Worm (Caenorhabditis elegans): ENCODE measurements around the gene Y51A2B.8.

Y51A2B.8 gene

DNA sequence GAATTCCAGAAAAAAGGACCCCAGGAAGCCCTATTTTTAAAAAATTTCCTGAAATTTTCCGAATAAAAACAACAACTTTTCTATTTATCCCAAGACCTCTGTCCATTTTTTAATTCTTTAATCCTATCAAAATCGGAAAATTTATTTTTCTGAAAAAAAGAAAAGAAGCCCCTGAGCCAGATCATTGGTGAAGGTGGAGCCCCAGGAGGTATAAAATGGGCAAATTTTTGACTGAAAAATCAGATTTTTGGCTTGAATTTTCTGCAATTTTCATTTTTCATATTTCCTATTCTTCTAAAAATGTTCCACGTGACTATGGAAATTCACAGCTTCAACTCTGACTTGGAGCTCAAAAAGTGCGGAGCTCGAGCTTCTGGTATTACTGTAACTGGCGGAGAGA lies at the start of gene Y51A2B.8:
Gene Y51A2B.8, plus strand, starts transcription at position 301 of the 400 bp plus-strand sequence.
- TF ChIP-seq repo-1 (tag; optimal IDR thresholded peaks at IDR 0.05) = no peak
- TF ChIP-seq lin-54 (GFP tag; optimal IDR thresholded peaks at IDR 0.05) = no peak
- TF ChIP-seq Y79H2A.3 (GFP tag; conservative IDR thresholded peaks at IDR 0.05) = no peak
- no peak for TF ChIP-seq gei-17 (GFP tag; optimal IDR thresholded peaks at IDR 0.05)
- TF ChIP-seq ztf-26 (tag; optimal IDR thresholded peaks at IDR 0.05) = no peak
- no peak for TF ChIP-seq hmg-20 (GFP tag; IDR thresholded peaks at IDR 0.05)
- TF ChIP-seq xnd-1 (tag; optimal IDR thresholded peaks at IDR 0.05) = no peak
- no peak for TF ChIP-seq let-607 (tag; optimal IDR thresholded peaks at IDR 0.05)
- TF ChIP-seq ztf-28 (GFP tag; IDR thresholded peaks at IDR 0.05) = no peak
- no peak for TF ChIP-seq C06A6.2 (GFP tag; conservative IDR thresholded peaks at IDR 0.05)
- no peak for TF ChIP-seq nhr-120 (GFP tag; IDR thresholded peaks at IDR 0.05)
- no peak for TF ChIP-seq dox-1 (GFP tag; IDR thresholded peaks at IDR 0.05)
- TF ChIP-seq hrde-1 (tag; optimal IDR thresholded peaks at IDR 0.05; ENCODE audit: borderline replicate concordance) = no peak
- no peak for TF ChIP-seq hlh-26 (GFP tag; conservative IDR thresholded peaks at IDR 0.05)

DNA sequence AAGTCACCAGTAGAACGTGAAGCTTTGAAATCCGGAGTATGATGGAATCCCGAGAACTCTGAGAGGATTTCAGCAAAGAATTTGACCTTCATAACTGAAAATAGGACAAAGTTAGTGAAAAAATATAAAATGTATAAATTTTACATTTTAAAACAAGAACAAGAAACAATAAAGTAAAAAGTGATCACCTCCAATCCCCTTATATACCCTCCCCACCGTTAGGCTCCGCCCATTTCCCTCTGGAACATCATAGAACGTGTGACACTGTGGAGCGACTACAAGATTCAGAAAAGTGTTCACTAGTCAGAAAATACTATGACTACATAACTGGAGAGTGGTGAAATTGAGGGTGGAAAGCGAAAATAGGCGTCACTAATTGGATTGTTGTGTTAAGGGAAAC lies 47.8 kb upstream of the Y51A2B.8 start, which contains the start of gene B0462.4:
Gene B0462.4, minus strand, starts transcription at position 101 of the 400 bp plus-strand sequence.
- TF ChIP-seq B0035.1 (tag; optimal IDR thresholded peaks at IDR 0.05) (no peak), F10E7.11 (tag; optimal IDR thresholded peaks at IDR 0.05) (no peak), madf-10 (tag; optimal IDR thresholded peaks at IDR 0.05) (no peak), efl-1 (GFP tag; optimal IDR thresholded peaks at IDR 0.05) (no peak), F57C9.4 (tag; optimal IDR thresholded peaks at IDR 0.05) (no peak), B0336.3 (GFP tag; IDR thresholded peaks at IDR 0.05) (no peak)

DNA sequence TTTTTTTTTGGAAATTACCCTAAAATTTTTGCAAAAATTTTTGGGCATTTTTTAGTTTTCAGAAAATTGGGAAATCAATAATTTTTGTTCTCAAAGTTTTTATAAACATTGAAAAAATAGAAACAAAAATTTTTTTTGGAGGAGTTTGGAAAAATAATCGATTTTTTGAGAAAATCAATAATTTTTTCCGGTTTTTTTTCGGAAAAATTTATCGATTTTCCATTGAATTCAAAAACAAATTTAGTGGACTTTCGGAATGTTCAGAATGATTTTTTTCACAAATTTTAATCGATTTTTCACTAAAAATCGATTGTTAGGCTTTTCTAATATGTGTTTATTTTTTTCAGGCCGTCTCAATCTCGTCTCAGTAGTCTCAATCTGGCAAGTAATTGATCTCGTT lies 41.3 kb upstream of the Y51A2B.8 start:
- TF ChIP-seq tbx-9 (tag; optimal IDR thresholded peaks at IDR 0.05; ENCODE audit: borderline replicate concordance) = no peak
- no peak for TF ChIP-seq snpc-4 (GFP tag; optimal IDR thresholded peaks at IDR 0.05)
- TF ChIP-seq snpc-4 (tag; optimal IDR thresholded peaks at IDR 0.05) = no peak
- TF ChIP-seq cebp-2 (GFP tag; IDR thresholded peaks at IDR 0.05) = no peak
- no peak for TF ChIP-seq F33H1.4 (GFP tag; IDR thresholded peaks at IDR 0.05)
- TF ChIP-seq Y79H2A.3 (GFP tag; conservative IDR thresholded peaks at IDR 0.05) = no peak
- no peak for TF ChIP-seq ccch-3 (GFP tag; optimal IDR thresholded peaks at IDR 0.05)
- TF ChIP-seq sdz-38 (tag; optimal IDR thresholded peaks at IDR 0.05) = no peak
- TF ChIP-seq lin-40 (tag; optimal IDR thresholded peaks at IDR 0.05) = no peak
- no peak for TF ChIP-seq K11D2.4 (GFP tag; IDR thresholded peaks at IDR 0.05)
- no peak for TF ChIP-seq egl-18 (GFP tag; IDR thresholded peaks at IDR 0.05)
- no peak for TF ChIP-seq attf-6 (GFP tag; IDR thresholded peaks at IDR 0.05)
- no peak for TF ChIP-seq F23B12.7 (tag; optimal IDR thresholded peaks at IDR 0.05; ENCODE audit: insufficient read depth)
- TF ChIP-seq unc-62 (GFP tag; optimal IDR thresholded peaks at IDR 0.05) = no peak
- TF ChIP-seq ztf-22 (GFP tag; optimal IDR thresholded peaks at IDR 0.05) = no peak
- no peak for TF ChIP-seq lag-1 (GFP tag; IDR thresholded peaks at IDR 0.05)
- no peak for TF ChIP-seq hlh-12 (tag; optimal IDR thresholded peaks at IDR 0.05)

DNA sequence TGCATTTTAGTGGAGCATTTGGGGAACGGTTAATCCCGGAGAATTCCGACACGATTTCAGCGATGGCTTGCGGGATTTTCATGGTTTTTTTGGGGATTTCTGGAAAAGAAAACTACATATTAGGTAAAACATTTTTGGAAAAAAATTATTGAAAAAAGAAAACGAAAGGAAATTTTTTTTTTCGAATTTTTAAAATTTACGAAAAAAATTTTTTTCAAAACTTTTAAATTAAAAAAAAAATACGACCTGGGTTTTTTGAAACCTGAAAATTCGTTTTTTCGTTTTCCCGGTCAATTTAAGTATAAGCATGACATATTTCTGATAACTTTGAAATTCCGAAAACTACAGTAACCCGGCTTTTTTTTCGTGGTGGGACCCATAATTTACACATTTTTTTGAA lies 39.1 kb upstream of the Y51A2B.8 start, which contains the start of gene C08E8.10:
Gene C08E8.10, minus strand, starts transcription at position 101 of the 400 bp plus-strand sequence.
- TF ChIP-seq lag-1 (GFP tag; IDR thresholded peaks at IDR 0.05) (no peak), snpc-3.4 (tag; optimal IDR thresholded peaks at IDR 0.05) (no peak), ztf-22 (GFP tag; optimal IDR thresholded peaks at IDR 0.05) (no peak), T07F8.4 (tag; optimal IDR thresholded peaks at IDR 0.05) (no peak), egl-44 (GFP tag; IDR thresholded peaks at IDR 0.05) (no peak), efl-1 (GFP tag; optimal IDR thresholded peaks at IDR 0.05) (no peak), ceh-27 (GFP tag; optimal IDR thresholded peaks at IDR 0.05) (no peak), F33H1.4 (GFP tag; IDR thresholded peaks at IDR 0.05) (no peak), cebp-2 (GFP tag; IDR thresholded peaks at IDR 0.05) (no peak), madf-10 (tag; optimal IDR thresholded peaks at IDR 0.05) (no peak)

Measured in whole organism, young adult.